Worm (Caenorhabditis elegans): ENCODE measurements around the gene sre-2.

The sre-2 gene

DNA sequence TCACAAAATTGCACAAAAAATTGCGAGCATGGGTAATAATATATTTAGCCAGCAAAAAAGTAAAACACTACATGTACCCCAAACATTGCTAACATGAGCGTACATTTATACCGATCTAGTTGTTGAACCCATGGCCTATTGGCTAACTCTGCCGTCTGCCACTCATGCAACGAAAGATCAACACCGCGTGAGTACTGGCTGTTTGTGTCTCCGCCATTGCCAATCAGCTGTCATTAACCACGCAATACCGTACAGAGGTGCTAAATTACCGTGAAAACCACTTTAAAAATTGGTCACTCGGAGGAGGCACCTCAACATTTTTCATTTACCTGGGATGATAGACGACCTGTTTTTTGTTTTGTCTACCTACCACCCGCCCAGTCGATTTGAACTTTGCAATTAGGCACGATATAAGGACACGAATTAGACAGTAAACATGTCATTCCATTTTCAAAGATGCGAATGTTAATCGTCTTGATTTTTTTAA, 26.6 kb downstream of the sre-2 start, which contains the start of gene K02C4.2:
TSS of gene K02C4.2 (plus strand) at position 437 of the 487 bp plus-strand sequence.
- TF ChIP-seq scrt-1 (GFP tag; IDR thresholded peaks at IDR 0.05) (peak; percentile 80), hmbx-1 (tag; optimal IDR thresholded peaks at IDR 0.05) (peak; percentile 22), hnd-1 (tag; optimal IDR thresholded peaks at IDR 0.05) (peak; percentile 51), ceh-36 (tag; optimal IDR thresholded peaks at IDR 0.05) (peak; percentile 44), sea-1 (GFP tag; conservative IDR thresholded peaks at IDR 0.05) (peak; percentile 81), B0310.2 (tag; optimal IDR thresholded peaks at IDR 0.05) (peak; percentile 26), tra-4 (tag; optimal IDR thresholded peaks at IDR 0.05) (peak; percentile 42), hmg-4 (GFP tag; optimal IDR thresholded peaks at IDR 0.05) (peak; percentile 89), aly-1 (tag; optimal IDR thresholded peaks at IDR 0.05) (peak; percentile 81), tbx-37 (GFP tag; conservative IDR thresholded peaks at IDR 0.05) (peak; percentile 69), ceh-13 (GFP tag; optimal IDR thresholded peaks at IDR 0.05) (peak; percentile 59), pes-1 (GFP tag; IDR thresholded peaks at IDR 0.05) (no peak; the same call in 1 of the 2 replicates), flt-1 (GFP tag; IDR thresholded peaks at IDR 0.05) (peak; percentile 79), tbx-11 (GFP tag; IDR thresholded peaks at IDR 0.05) (peak; percentile 75), ets-7 (tag; optimal IDR thresholded peaks at IDR 0.05) (no peak), ama-1 (optimal IDR thresholded peaks at IDR 0.05) (no peak), F13C5.2 (tag; optimal IDR thresholded peaks at IDR 0.05) (peak; percentile 22)

DNA sequence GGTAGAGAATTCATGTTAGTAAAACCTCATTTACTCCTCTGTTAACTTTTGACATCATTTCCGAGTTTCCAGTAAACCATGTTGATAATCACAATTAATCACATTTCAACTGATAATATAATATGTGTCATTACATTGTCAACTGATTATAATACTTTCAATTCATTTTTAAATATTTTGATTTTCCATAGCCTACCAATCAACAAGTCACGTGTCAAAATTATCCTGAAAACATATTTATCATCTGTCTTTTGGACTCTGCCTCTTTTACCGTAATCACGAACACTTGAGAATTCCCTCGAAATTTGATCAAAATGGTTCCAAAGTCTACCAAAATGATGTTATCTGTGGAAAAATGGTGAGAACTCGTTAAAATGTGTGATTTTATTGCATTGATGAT, 27.9 kb downstream of the sre-2 start:
- TF ChIP-seq ets-7 (tag; optimal IDR thresholded peaks at IDR 0.05): no peak
- TF ChIP-seq ceh-13 (GFP tag; optimal IDR thresholded peaks at IDR 0.05): no peak
- TF ChIP-seq aly-1 (tag; optimal IDR thresholded peaks at IDR 0.05): no peak

DNA sequence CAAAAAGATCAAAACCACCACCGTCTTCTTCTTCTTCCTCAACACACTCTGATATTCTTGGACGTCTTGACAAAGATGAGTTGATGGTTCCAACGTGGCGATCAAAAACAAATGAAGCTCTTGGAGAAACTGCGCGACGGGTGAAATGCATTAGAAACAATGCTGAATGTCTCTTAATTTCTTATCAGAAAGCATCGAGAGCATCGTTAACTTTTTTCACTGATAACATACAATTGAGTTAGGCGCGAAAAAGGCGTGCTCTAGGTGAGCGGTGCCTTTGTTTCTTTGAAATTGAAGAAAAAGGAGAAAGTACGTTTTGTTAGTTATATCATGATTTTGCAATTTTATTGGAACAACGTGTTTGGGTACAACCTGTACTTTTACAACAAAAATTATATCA, 28.7 kb downstream of the sre-2 start, which contains the start of gene gpcp-2:
TSS of gene gpcp-2 (minus strand) at position 153 of the 400 bp plus-strand sequence.
- no peak for TF ChIP-seq ceh-36 (tag; optimal IDR thresholded peaks at IDR 0.05)
- TF ChIP-seq ets-7 (tag; optimal IDR thresholded peaks at IDR 0.05): no peak
- no peak for TF ChIP-seq hmbx-1 (tag; optimal IDR thresholded peaks at IDR 0.05)
- no peak for TF ChIP-seq tbx-11 (GFP tag; IDR thresholded peaks at IDR 0.05)
- no peak for TF ChIP-seq ama-1 (optimal IDR thresholded peaks at IDR 0.05)

DNA sequence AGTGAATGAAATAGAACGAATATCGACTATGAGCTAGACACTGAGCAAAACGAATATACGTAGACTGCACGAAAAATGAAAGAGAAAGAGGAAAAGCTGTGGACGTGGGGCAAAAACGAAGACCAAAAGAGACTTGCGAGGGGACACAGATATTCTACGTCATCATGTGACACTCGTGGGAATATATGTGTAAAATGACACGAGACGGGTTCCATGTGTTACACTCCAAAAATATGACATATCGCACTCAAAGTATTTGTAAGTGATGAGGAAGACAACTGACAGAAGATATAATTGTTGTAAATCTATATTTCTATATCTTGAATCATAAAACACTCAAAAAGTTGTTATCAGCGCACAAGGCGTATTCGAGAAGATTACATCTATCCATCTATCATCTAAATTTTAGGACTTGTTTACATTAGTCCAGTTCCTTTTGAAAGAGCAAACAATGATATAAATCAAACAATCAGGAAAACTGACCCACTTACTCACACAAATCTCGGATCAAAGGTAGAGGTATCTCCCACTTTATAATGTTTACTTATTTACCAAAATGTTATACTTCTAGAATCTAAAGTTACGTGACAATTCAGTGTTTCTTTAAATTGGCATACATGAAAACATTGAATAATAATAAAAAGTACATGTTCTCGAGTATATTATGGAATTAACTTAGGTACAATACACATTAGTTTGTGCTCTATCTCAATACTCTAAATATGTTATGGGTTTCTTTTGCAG, 30.0 kb downstream of the sre-2 start:
- TF ChIP-seq tbx-11 (GFP tag; IDR thresholded peaks at IDR 0.05) (no peak), aly-1 (tag; optimal IDR thresholded peaks at IDR 0.05) (no peak), hnd-1 (tag; optimal IDR thresholded peaks at IDR 0.05) (no peak), scrt-1 (GFP tag; IDR thresholded peaks at IDR 0.05) (no peak), ceh-13 (GFP tag; optimal IDR thresholded peaks at IDR 0.05) (no peak), pes-1 (GFP tag; IDR thresholded peaks at IDR 0.05) (no peak), ets-7 (tag; optimal IDR thresholded peaks at IDR 0.05) (no peak), F13C5.2 (tag; optimal IDR thresholded peaks at IDR 0.05) (no peak), ceh-36 (tag; optimal IDR thresholded peaks at IDR 0.05) (no peak), sea-1 (GFP tag; conservative IDR thresholded peaks at IDR 0.05) (no peak), tbx-37 (GFP tag; conservative IDR thresholded peaks at IDR 0.05) (no peak), ama-1 (optimal IDR thresholded peaks at IDR 0.05) (no peak), B0310.2 (tag; optimal IDR thresholded peaks at IDR 0.05) (no peak), flt-1 (GFP tag; IDR thresholded peaks at IDR 0.05) (no peak), hmbx-1 (tag; optimal IDR thresholded peaks at IDR 0.05) (no peak), tra-4 (tag; optimal IDR thresholded peaks at IDR 0.05) (no peak), hmg-4 (GFP tag; optimal IDR thresholded peaks at IDR 0.05) (no peak)

DNA sequence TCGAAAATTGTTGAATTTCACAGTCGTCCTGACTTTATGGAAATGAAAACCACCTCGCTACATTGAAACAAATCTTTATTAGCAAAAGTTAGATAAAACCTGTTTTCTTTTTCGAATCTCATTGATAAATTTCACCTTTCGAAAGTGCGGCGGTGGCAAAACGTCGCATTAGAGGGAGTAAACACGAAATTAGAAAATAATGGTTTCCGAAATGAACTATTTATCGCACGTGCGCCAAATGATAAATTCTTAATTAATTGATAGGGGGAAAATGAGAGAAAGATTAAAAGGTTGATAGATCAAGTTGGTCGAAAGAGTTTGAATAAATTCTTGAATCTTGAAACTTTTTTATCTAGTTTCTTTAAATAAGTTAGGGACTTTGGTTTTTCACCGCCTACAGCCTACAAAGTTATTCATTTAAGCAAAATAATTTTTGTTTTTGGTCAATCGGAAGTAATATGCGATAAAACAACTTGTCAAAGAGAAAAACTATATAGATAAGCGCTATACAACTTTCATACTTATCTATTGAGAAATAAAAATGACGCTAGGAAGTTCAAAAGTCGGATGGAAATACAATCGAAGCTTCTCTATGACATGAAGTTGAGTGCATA, 30.8 kb downstream of the sre-2 start:
- no peak for TF ChIP-seq ceh-36 (tag; optimal IDR thresholded peaks at IDR 0.05)
- TF ChIP-seq pes-1 (GFP tag; IDR thresholded peaks at IDR 0.05): no peak
- no peak for TF ChIP-seq flt-1 (GFP tag; IDR thresholded peaks at IDR 0.05)
- TF ChIP-seq aly-1 (tag; optimal IDR thresholded peaks at IDR 0.05): no peak

DNA sequence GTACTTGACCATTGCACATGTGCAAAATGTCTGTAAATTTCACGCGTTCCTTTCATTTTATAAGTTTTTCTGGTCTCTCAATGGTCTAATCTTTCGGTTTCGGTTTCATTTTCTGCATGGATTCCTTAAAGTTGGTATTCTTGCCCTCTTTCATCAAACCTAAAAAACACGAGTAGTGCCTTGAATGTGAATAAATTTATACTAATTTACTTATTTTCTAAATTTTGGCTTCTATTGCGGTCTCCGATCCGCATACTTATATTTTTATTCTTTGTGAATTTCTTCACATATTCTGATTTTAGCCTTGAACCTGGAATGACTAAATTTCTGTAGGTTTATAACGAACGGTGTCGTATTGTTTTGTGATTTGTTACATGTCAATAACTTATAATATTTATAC, 36.0 kb downstream of the sre-2 start, which contains the start of gene pdha-1:
TSS of gene pdha-1 (plus strand) at position 301 of the 400 bp plus-strand sequence.
- TF ChIP-seq pes-1 (GFP tag; IDR thresholded peaks at IDR 0.05): no peak
- TF ChIP-seq hnd-1 (tag; optimal IDR thresholded peaks at IDR 0.05): no peak

DNA sequence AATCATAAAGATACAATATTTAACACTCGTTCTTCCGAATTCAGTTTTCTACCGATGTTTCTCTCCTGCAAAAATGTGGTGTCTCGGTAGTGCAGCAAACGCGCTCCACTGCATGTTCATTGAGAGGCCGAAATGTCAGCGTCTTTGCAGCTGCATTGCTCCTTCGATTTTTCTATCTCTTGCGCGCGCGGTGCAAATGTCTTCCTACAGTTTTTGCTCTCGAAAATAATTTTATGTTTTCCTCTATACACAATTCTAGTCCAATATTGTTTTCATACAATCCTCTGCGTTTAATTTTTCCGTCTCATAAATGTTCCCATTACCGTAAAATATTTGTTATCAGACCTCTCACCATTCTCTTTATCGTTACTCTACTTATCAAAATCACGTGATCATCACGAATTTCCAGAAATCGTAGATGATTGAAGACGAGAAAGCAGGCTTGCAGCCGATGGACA, 39.6 kb downstream of the sre-2 start, which contains the start of gene ufd-2:
TSS of gene ufd-2 (plus strand) at position 408 of the 458 bp plus-strand sequence.
- TF ChIP-seq pes-1 (GFP tag; IDR thresholded peaks at IDR 0.05) (no peak), aly-1 (tag; optimal IDR thresholded peaks at IDR 0.05) (no peak), ets-7 (tag; optimal IDR thresholded peaks at IDR 0.05) (peak; percentile 14), sea-1 (GFP tag; conservative IDR thresholded peaks at IDR 0.05) (no peak), hnd-1 (tag; optimal IDR thresholded peaks at IDR 0.05) (no peak), scrt-1 (GFP tag; IDR thresholded peaks at IDR 0.05) (0 out of 2 replicates have a peak, but pooled peaks have one; percentile 23)

DNA sequence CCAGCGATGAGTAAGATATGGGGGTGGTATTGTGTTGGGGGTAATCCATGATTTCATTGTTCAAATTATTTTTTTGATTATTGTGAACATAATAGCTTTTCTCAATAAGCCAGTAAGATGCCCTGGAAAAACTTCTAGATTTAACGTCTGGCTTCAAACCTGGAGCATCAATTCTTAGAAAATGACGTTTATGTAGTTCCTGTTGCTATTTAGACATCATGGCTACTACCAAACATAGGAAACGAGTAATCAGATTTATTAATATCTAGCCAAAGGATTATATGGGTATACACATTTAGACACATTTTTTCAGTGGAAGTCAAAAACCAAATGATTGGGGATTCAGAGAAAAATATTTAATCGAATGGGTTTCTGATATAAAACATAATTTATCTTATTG, 42.4 kb downstream of the sre-2 start:
- no peak for TF ChIP-seq tbx-37 (GFP tag; conservative IDR thresholded peaks at IDR 0.05)
- no peak for TF ChIP-seq ets-7 (tag; optimal IDR thresholded peaks at IDR 0.05)
- no peak for TF ChIP-seq ceh-36 (tag; optimal IDR thresholded peaks at IDR 0.05)
- TF ChIP-seq sea-1 (GFP tag; conservative IDR thresholded peaks at IDR 0.05): no peak
- no peak for TF ChIP-seq aly-1 (tag; optimal IDR thresholded peaks at IDR 0.05)
- TF ChIP-seq flt-1 (GFP tag; IDR thresholded peaks at IDR 0.05): no peak
- TF ChIP-seq scrt-1 (GFP tag; IDR thresholded peaks at IDR 0.05): no peak
- TF ChIP-seq B0310.2 (tag; optimal IDR thresholded peaks at IDR 0.05): no peak
- TF ChIP-seq tra-4 (tag; optimal IDR thresholded peaks at IDR 0.05): no peak
- no peak for TF ChIP-seq F13C5.2 (tag; optimal IDR thresholded peaks at IDR 0.05)
